Fruit fly (Drosophila melanogaster) whole organism, adult: ENCODE results near the gene CG6661.

Experiments
- CG12768 ChIP-seq: fragments of 200-800 bp; sonication (Bioruptor generic); optimal IDR thresholded peaks from 2 replicates; lab custom pipeline; 2017; ENCODE audit warnings: missing biosample characterization, missing genetic modification characterization, mild to moderate bottlenecking, moderate library complexity, missing genetic modification reagents
- CG14711 ChIP-seq: fragments of 200-800 bp; sonication (Bioruptor generic); optimal IDR thresholded peaks from 2 replicates; lab custom pipeline; 2018; ENCODE audit warnings: missing biosample characterization, mild to moderate bottlenecking, missing genetic modification characterization, moderate library complexity
- CG33017 ChIP-seq: fragments of 200-800 bp; sonication (Bioruptor generic); optimal IDR thresholded peaks from 2 replicates; lab custom pipeline; 2018; ENCODE audit warnings: missing biosample characterization, mild to moderate bottlenecking, missing genetic modification characterization, moderate library complexity
- CG5204 ChIP-seq: fragments of 200-800 bp; sonication (Bioruptor generic); optimal IDR thresholded peaks from 2 replicates; lab custom pipeline; 2016; ENCODE audit warnings: missing biosample characterization, missing genetic modification characterization
- CG7045 ChIP-seq: fragments of 200-800 bp; sonication (Bioruptor generic); optimal IDR thresholded peaks from 2 replicates; lab custom pipeline; 2017; ENCODE audit warnings: missing biosample characterization, mild to moderate bottlenecking, missing genetic modification characterization
- Crg-1 ChIP-seq: fragments of 200-800 bp; sonication (Bioruptor generic); optimal IDR thresholded peaks from 2 replicates; lab custom pipeline; 2016; ENCODE audit warnings: missing biosample characterization, missing genetic modification characterization
- Hr96 ChIP-seq: fragments of 200-800 bp; sonication (Bioruptor generic); optimal IDR thresholded peaks from 2 replicates; lab custom pipeline; 2016; ENCODE audit warnings: missing biosample characterization, missing genetic modification characterization
- bab1 ChIP-seq: fragments of 200-800 bp; sonication (Bioruptor generic); optimal IDR thresholded peaks from 3 replicates; lab custom pipeline; 2019; ENCODE audit warnings: missing biosample characterization, mild to moderate bottlenecking, missing genetic modification characterization, moderate library complexity
- cic ChIP-seq: fragments of 200-800 bp; sonication (Bioruptor generic); optimal IDR thresholded peaks from 2 replicates; lab custom pipeline; 2017; ENCODE audit warnings: missing biosample characterization, mild to moderate bottlenecking, missing genetic modification characterization, moderate library complexity
- cnc ChIP-seq, 2 experiments: fragments of >200 bp; optimal IDR thresholded peaks; 2 replicates each; lab custom pipeline; 2017
- kay ChIP-seq: fragments of 200-800 bp; sonication (Bioruptor generic); peaks from one replicate; lab custom pipeline; 2016; ENCODE audit warnings: missing biosample characterization, missing genetic modification characterization, borderline replicate concordance
- ovo ChIP-seq: fragments of 200-800 bp; sonication (Bioruptor generic); optimal IDR thresholded peaks from 2 replicates; lab custom pipeline; 2016; ENCODE audit warnings: missing biosample characterization, missing genetic modification characterization
- pad ChIP-seq: fragments of 200-800 bp; sonication (Bioruptor generic); optimal IDR thresholded peaks from 3 replicates; lab custom pipeline; 2017; ENCODE audit warnings: missing biosample characterization, missing genetic modification characterization, mild to moderate bottlenecking, moderate library complexity, missing genetic modification reagents
- toe ChIP-seq: fragments of 200-800 bp; sonication (Bioruptor generic); optimal IDR thresholded peaks from 2 replicates; lab custom pipeline; 2016; ENCODE audit warnings: missing biosample characterization, missing genetic modification characterization

- peak; percentile 21 for TF ChIP-seq CG14711
- peak; percentile 17 for TF ChIP-seq CG7045
- TF ChIP-seq CG33017 (tag; lab: Kevin White, UChicago): no peak
- TF ChIP-seq pad (GFP tag; lab: Kevin White, UChicago): peak; percentile 4
- TF ChIP-seq cnc (optimal IDR thresholded peaks at IDR 0.05; lab: Kevin White, UChicago): no peak
- TF ChIP-seq Crg-1 (GFP tag; lab: Kevin White, UChicago): no peak
- TF ChIP-seq ovo (GFP tag; lab: Kevin White, UChicago): peak; percentile 21
- peak; percentile 66 for TF ChIP-seq CG12768
- TF ChIP-seq Hr96 (GFP tag; lab: Kevin White, UChicago): no peak
- TF ChIP-seq toe (GFP tag; lab: Kevin White, UChicago): no peak
- peak; percentile 22 for TF ChIP-seq bab1 (GFP tag; lab: Kevin White, UChicago)
- TF ChIP-seq kay (GFP tag; lab: Kevin White, UChicago): no peak
- TF ChIP-seq CG5204: no peak
- TF ChIP-seq cic (GFP tag; lab: Kevin White, UChicago): peak; percentile 88
Measured at dm6 chr3L:14006704-14007126, 27.9 kb upstream of the CG6661 start.
